Worm (Caenorhabditis elegans) whole organism, early embryonic: ENCODE data around the gene damt-1.

ENCODE experiments used
- B0310.2 ChIP-seq: sonication (generic microtip); optimal IDR thresholded peaks from 2 replicates; lab custom pipeline; 2016; ENCODE audit warnings: mild to moderate bottlenecking, missing genetic modification characterization, missing compliant biosample characterization
- F13C5.2 ChIP-seq: sonication (generic microtip); optimal IDR thresholded peaks from 2 replicates; lab custom pipeline; 2017; ENCODE audit warnings: mild to moderate bottlenecking, missing genetic modification characterization, inconsistent platforms, missing compliant biosample characterization
- aly-1 ChIP-seq: sonication (generic microtip); optimal IDR thresholded peaks from 2 replicates; lab custom pipeline; 2016; ENCODE audit warnings: missing genetic modification characterization, missing compliant biosample characterization
- ama-1 ChIP-seq: fragments of 150-350 bp; optimal IDR thresholded peaks from 2 replicates; lab custom pipeline; 2014
- ceh-13 ChIP-seq: fragments of 200-800 bp; sonication (Bioruptor generic); optimal IDR thresholded peaks from 2 replicates; lab custom pipeline; 2018; ENCODE audit warnings: mild to moderate bottlenecking, missing genetic modification characterization, missing compliant biosample characterization
- ceh-36 ChIP-seq: sonication (generic microtip); optimal IDR thresholded peaks from 2 replicates; lab custom pipeline; 2016; ENCODE audit warnings: missing genetic modification characterization, inconsistent platforms, missing compliant biosample characterization
- ets-7 ChIP-seq: sonication (generic microtip); optimal IDR thresholded peaks from 2 replicates; lab custom pipeline; 2016; ENCODE audit warnings: missing genotype, missing genetic modification characterization, missing compliant biosample characterization
- flt-1 ChIP-seq: fragments of 200-800 bp; sonication (Bioruptor generic); IDR thresholded peaks from 2 replicates; pipeline ENCODE4 v1.3.6; 2022; ENCODE audit warnings: missing genetic modification characterization, missing compliant biosample characterization
- hmbx-1 ChIP-seq: sonication (generic microtip); optimal IDR thresholded peaks from 2 replicates; lab custom pipeline; 2016; ENCODE audit warnings: mild to moderate bottlenecking, missing genetic modification characterization, missing compliant biosample characterization
- hmg-4 ChIP-seq: fragments of 200-800 bp; sonication (Bioruptor generic); optimal IDR thresholded peaks from 2 replicates; lab custom pipeline; 2018; ENCODE audit warnings: mild to moderate bottlenecking, missing genetic modification characterization, missing compliant biosample characterization
- hnd-1 ChIP-seq: sonication (generic microtip); optimal IDR thresholded peaks from 2 replicates; lab custom pipeline; 2016; ENCODE audit warnings: missing genetic modification characterization, missing compliant biosample characterization
- pes-1 ChIP-seq: fragments of 200-800 bp; sonication (Bioruptor generic); IDR thresholded peaks from 2 replicates; pipeline ENCODE4 v1.3.6; 2022; ENCODE audit warnings: missing genetic modification reagents, missing genetic modification characterization, missing compliant biosample characterization
- scrt-1 ChIP-seq: fragments of 200-800 bp; sonication (Bioruptor generic); IDR thresholded peaks from 2 replicates; pipeline ENCODE4 v1.3.6; 2022; ENCODE audit warnings: missing genetic modification characterization, missing compliant biosample characterization
- sea-1 ChIP-seq: fragments of 200-800 bp; sonication (Bioruptor generic); conservative IDR thresholded peaks from 2 replicates; pipeline ENCODE4 v1.3.6; 2022; ENCODE audit warnings: missing genetic modification characterization, missing compliant biosample characterization
- tbx-11 ChIP-seq: fragments of 200-800 bp; sonication (Bioruptor generic); IDR thresholded peaks from 2 replicates; pipeline ENCODE4 v1.3.6; 2022; ENCODE audit warnings: missing genetic modification characterization, missing compliant biosample characterization
- tbx-37 ChIP-seq: fragments of 200-800 bp; sonication (Bioruptor generic); conservative IDR thresholded peaks from 2 replicates; pipeline ENCODE4 v1.3.6; 2022; ENCODE audit warnings: missing genetic modification reagents, missing genetic modification characterization, missing compliant biosample characterization
- tra-4 ChIP-seq: sonication (generic microtip); optimal IDR thresholded peaks from 2 replicates; lab custom pipeline; 2017; ENCODE audit warnings: missing genetic modification characterization, missing compliant biosample characterization

damt-1 gene

DNA sequence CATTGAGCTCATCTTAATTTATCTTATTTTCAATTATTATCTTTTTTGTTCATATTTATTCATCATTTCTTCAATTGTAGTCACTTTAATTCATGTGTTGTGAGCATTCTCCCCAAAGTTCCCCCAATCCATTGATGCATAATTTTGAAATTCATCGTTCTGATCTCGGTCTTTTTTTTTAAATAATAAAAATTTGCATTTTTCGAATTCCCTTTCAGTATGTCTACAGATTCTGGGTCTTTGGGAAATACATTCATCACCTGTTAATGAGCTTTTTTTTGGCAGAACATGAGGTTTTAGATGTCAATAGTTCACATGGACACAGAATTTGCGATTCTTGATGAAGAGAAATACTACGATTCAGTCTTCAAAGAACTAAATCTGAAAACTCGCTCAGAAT, at the start of gene damt-1:
Gene damt-1 (plus strand): TSS at position 301 of the 400 bp plus-strand sequence.
- TF ChIP-seq aly-1 (tag; lab: Kevin White, UChicago): no peak
- no peak for TF ChIP-seq B0310.2
- TF ChIP-seq ceh-36: no peak
- TF ChIP-seq flt-1 (GFP tag; lab: Robert Waterston, UW): no peak
- TF ChIP-seq scrt-1 (GFP tag; lab: Robert Waterston, UW): no peak
- no peak for TF ChIP-seq tra-4 (tag; lab: Kevin White, UChicago)
- TF ChIP-seq ama-1: no peak
- no peak for TF ChIP-seq sea-1 (GFP tag; lab: Robert Waterston, UW)
- no peak for TF ChIP-seq pes-1

DNA sequence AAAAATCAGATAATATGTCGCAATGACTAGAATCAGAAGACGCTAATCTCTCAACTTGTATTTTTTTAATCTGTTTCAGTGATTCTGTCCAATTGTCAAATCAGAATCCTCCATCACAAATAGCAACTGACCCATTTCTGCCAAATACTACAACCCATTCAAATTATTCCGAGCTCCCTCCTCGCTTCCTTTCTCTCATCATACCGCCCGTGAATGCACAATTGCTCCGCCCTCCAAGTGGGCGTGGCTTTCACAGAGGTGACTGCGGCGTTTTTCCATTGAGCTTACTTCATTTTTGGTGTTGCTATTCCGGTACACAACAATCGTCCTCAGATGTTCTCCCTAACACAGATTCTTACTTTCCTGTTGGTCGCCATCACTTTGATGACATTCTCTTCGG, 39.2 kb upstream of the damt-1 start, which contains the start of gene flp-27:
Gene flp-27 (plus strand): TSS at position 301 of the 400 bp plus-strand sequence.
- TF ChIP-seq scrt-1 (GFP tag; lab: Robert Waterston, UW): no peak
- no peak for TF ChIP-seq ets-7 (tag; lab: Kevin White, UChicago)
- TF ChIP-seq hmbx-1 (tag; lab: Kevin White, UChicago): no peak
- TF ChIP-seq tra-4 (tag; lab: Kevin White, UChicago): no peak
- TF ChIP-seq tbx-37 (GFP tag; lab: Robert Waterston, UW): no peak
- TF ChIP-seq hmg-4 (GFP tag; lab: Kevin White, UChicago): no peak
- TF ChIP-seq ama-1: no peak
- no peak for TF ChIP-seq B0310.2
- TF ChIP-seq F13C5.2: no peak
- no peak for TF ChIP-seq ceh-13 (GFP tag; lab: Kevin White, UChicago)
- TF ChIP-seq tbx-11: no peak
- no peak for TF ChIP-seq hnd-1

DNA sequence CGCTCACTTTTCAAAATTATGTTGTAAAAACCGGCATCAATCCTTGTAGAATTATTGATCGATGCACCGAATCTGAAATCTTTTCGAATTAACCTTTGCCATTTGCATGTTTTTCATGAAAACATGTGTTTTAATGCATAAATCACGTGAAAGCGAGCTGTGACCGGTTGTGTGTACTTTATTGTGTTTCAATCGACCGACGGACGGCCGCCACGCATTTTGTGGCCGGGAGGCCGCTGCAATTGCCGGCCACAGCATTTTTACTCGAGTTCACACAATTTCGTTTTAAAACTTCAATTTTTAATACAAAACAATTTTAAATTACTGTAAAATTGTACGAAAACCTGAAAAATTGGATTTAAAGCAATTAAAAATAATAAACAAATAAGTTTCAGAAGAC, 31.0 kb upstream of the damt-1 start, which contains the start of gene C25H3.11:
Gene C25H3.11 (minus strand): TSS at position 82 of the 400 bp plus-strand sequence.
- TF ChIP-seq hnd-1 (no peak), tbx-37 (GFP tag; lab: Robert Waterston, UW) (no peak), aly-1 (tag; lab: Kevin White, UChicago) (no peak), hmg-4 (GFP tag; lab: Kevin White, UChicago) (no peak), hmbx-1 (tag; lab: Kevin White, UChicago) (no peak), tbx-11 (no peak), flt-1 (GFP tag; lab: Robert Waterston, UW) (no peak), sea-1 (GFP tag; lab: Robert Waterston, UW) (no peak), pes-1 (no peak), F13C5.2 (no peak)

DNA sequence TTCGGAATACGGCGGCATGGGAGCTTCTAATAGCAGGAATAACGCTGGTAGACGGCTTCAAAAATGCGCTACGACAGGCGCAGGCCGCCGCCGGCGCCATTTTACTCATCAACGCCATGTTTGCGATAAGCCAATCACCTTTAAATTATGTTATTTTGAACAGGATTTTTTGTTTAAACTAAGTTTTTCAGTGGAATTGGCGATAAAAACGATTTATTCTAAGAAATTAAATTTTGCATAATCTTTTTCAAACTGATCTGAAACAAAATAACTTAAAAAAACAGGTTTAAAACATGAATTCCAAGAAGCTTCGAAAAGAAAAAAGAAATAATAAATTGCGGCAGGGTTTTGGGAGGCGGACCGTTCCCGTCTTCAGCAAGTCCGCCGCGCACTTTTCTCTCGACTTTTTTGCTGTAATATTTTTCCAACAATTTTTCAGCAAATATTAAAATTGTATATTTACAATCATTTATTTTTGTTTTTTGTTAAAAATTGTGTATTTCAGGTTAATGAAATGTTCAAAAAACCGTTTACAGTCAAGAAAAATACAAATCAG, 28.7 kb upstream of the damt-1 start, which contains the start of the genes ndub-5 and eif-2D:
Gene ndub-5 (minus strand): TSS at position 138 of the 556 bp plus-strand sequence.
Gene eif-2D (plus strand): TSS at position 506 of the 556 bp plus-strand sequence.
- 0 out of 2 replicates have a peak, but pooled peaks have one; percentile 23 for TF ChIP-seq flt-1 (GFP tag; lab: Robert Waterston, UW)
- TF ChIP-seq F13C5.2: peak; percentile 46
- TF ChIP-seq aly-1 (tag; lab: Kevin White, UChicago): no peak

DNA sequence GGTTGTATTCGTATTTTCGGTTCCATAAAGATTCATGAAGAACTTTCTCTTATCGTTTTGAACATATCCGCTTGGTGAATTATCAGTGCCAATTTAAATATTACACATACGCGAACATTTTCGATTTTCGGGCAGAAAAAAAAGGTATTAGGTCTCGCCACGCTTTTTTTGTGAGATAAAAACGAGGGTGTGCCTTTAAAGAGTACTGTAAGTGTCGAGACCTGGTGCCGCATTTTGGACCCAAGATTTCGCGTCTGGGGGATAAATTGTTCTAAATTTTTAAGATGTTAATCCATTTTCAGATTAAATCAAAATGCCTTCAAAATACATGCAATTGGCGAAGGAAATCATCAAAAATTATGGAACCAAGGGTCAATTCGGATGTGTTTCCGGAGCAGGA, 26.1 kb upstream of the damt-1 start, which contains the start of gene C25H3.3:
Gene C25H3.3 (plus strand): TSS at position 301 of the 400 bp plus-strand sequence.
- TF ChIP-seq hnd-1 (no peak), F13C5.2 (no peak), ceh-36 (no peak), scrt-1 (GFP tag; lab: Robert Waterston, UW) (no peak), ama-1 (no peak), tbx-11 (no peak), tra-4 (tag; lab: Kevin White, UChicago) (no peak), hmbx-1 (tag; lab: Kevin White, UChicago) (no peak), pes-1 (no peak), sea-1 (GFP tag; lab: Robert Waterston, UW) (no peak), tbx-37 (GFP tag; lab: Robert Waterston, UW) (no peak), flt-1 (GFP tag; lab: Robert Waterston, UW) (no peak), hmg-4 (GFP tag; lab: Kevin White, UChicago) (no peak), ceh-13 (GFP tag; lab: Kevin White, UChicago) (no peak), ets-7 (tag; lab: Kevin White, UChicago) (no peak), aly-1 (tag; lab: Kevin White, UChicago) (no peak), B0310.2 (no peak)

DNA sequence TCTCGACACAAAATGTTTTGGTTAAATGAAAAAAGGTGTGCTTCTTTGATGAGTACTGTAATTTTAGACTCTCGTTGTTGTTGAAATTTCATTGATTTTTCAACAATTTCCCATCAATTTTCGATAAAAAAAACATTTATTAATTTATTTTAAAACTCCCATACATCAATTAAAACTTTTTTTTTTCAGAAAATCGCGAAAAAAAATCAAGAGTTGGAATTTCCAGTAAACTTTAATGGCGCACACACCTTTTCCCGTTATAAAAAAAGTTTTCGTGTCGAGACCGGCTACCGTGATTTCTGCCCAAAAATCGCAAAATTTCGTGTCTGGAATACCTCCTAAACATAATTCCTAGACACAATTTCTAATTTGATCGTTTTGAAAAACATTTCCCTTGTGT, 25.1 kb upstream of the damt-1 start, which contains the start of gene C25H3.14:
Gene C25H3.14 (plus strand): TSS at position 301 of the 400 bp plus-strand sequence.
- TF ChIP-seq hnd-1: no peak
- no peak for TF ChIP-seq tbx-11
- no peak for TF ChIP-seq ets-7 (tag; lab: Kevin White, UChicago)
- no peak for TF ChIP-seq hmbx-1 (tag; lab: Kevin White, UChicago)
- TF ChIP-seq ceh-36: no peak
- TF ChIP-seq tbx-37 (GFP tag; lab: Robert Waterston, UW): no peak
- no peak for TF ChIP-seq ama-1
- TF ChIP-seq B0310.2: no peak
- no peak for TF ChIP-seq pes-1
- no peak for TF ChIP-seq tra-4 (tag; lab: Kevin White, UChicago)
- TF ChIP-seq scrt-1 (GFP tag; lab: Robert Waterston, UW): no peak
- no peak for TF ChIP-seq ceh-13 (GFP tag; lab: Kevin White, UChicago)
- TF ChIP-seq aly-1 (tag; lab: Kevin White, UChicago): no peak
- TF ChIP-seq sea-1 (GFP tag; lab: Robert Waterston, UW): no peak

DNA sequence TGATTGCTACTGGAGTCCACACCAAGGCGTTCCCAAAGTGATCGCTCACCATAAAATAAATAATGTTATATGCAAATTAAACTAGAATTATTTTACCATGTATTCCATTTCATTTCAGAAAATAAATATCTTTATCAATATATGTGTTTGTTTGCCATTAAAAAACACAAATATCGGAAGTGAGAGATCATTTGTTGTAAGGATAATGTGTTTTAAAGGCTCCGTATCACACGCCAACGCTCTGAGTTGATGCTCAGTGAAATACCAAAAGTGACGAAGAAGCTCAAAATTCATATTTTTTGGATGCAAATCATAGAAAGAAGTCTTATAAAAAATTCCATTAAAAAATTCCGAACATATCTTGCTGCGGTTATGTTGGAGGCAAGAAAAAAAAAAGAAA, 23.7 kb upstream of the damt-1 start:
- TF ChIP-seq ceh-13 (GFP tag; lab: Kevin White, UChicago): no peak
- TF ChIP-seq hnd-1: no peak

DNA sequence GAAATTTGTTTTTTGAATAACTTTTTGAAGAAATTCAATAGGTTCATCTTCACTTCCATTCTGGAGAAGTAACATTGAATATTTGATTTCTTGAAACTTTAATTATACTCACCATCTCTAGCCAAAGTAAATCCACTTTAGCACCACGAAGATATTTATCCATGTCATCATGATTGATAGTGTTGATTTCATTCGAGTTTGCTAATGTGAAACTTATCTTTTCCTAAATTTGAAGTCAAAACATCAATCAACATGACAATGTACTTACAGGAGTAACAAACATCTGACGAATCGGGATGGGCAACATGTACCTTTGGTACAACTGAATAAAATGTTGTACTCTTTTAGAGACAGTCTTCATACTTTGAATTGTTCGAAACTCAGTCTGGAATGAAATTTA, 22.6 kb upstream of the damt-1 start:
- no peak for TF ChIP-seq ceh-36
- no peak for TF ChIP-seq ama-1
- no peak for TF ChIP-seq hnd-1
- no peak for TF ChIP-seq aly-1 (tag; lab: Kevin White, UChicago)
- TF ChIP-seq pes-1: no peak
- TF ChIP-seq F13C5.2: no peak
- no peak for TF ChIP-seq tbx-37 (GFP tag; lab: Robert Waterston, UW)
- TF ChIP-seq scrt-1 (GFP tag; lab: Robert Waterston, UW): no peak
- TF ChIP-seq flt-1 (GFP tag; lab: Robert Waterston, UW): no peak
- TF ChIP-seq tra-4 (tag; lab: Kevin White, UChicago): no peak
- no peak for TF ChIP-seq hmbx-1 (tag; lab: Kevin White, UChicago)
- no peak for TF ChIP-seq hmg-4 (GFP tag; lab: Kevin White, UChicago)
- no peak for TF ChIP-seq ceh-13 (GFP tag; lab: Kevin White, UChicago)
- TF ChIP-seq B0310.2: no peak
- TF ChIP-seq tbx-11: no peak
